Worm (Caenorhabditis elegans): Measurements from ENCODE around the gene sdz-33.
A peak's percentile ranks its signal among the peaks of the same experiment; 100 is the strongest.

Gene sdz-33

ce11 chrIII:11951111-11951510 lies 43.8 kb downstream of the sdz-33 start:
- TF ChIP-seq ceh-58 (GFP tag; IDR thresholded peaks at IDR 0.05) (no peak), F37B4.10 (GFP tag; IDR thresholded peaks at IDR 0.05) (0 out of 2 replicates have a peak, but pooled peaks have one; percentile 54), egrh-3 (GFP tag; IDR thresholded peaks at IDR 0.05) (peak; percentile 79; the same call in 1 of the 2 replicates), rcor-1 (GFP tag; IDR thresholded peaks at IDR 0.05) (no peak), F39B2.1 (GFP tag; IDR thresholded peaks at IDR 0.05) (no peak), cebp-1 (GFP tag; IDR thresholded peaks at IDR 0.05) (no peak), cebp-1 (tag; optimal IDR thresholded peaks at IDR 0.05) (no peak), sea-2 (GFP tag; IDR thresholded peaks at IDR 0.05) (no peak), zfh-2 (GFP tag; conservative IDR thresholded peaks at IDR 0.05) (peak; percentile 84), cebp-2 (GFP tag; IDR thresholded peaks at IDR 0.05) (0 out of 2 replicates have a peak, but pooled peaks have one; percentile 60), attf-6 (GFP tag; IDR thresholded peaks at IDR 0.05) (no peak), lin-35 (GFP tag; optimal IDR thresholded peaks at IDR 0.05) (no peak), madf-3 (GFP tag; IDR thresholded peaks at IDR 0.05) (no peak), Y95B8A.8 (GFP tag; IDR thresholded peaks at IDR 0.05) (no peak), mes-4 (tag; optimal IDR thresholded peaks at IDR 0.05) (no peak), nfyb-1 (GFP tag; IDR thresholded peaks at IDR 0.05) (0 out of 2 replicates have a peak, but pooled peaks have one; percentile 21), madf-6 (GFP tag; IDR thresholded peaks at IDR 0.05) (no peak), gei-17 (GFP tag; optimal IDR thresholded peaks at IDR 0.05) (no peak)

ce11 chrIII:11954150-11954549 lies 46.9 kb downstream of the sdz-33 start:
- no peak for TF ChIP-seq ceh-27 (GFP tag; optimal IDR thresholded peaks at IDR 0.05)
- no peak for TF ChIP-seq nfya-1 (tag; optimal IDR thresholded peaks at IDR 0.05; ENCODE audit: borderline replicate concordance, insufficient read depth)
- TF ChIP-seq lsy-27 (tag; optimal IDR thresholded peaks at IDR 0.05; ENCODE audit: borderline replicate concordance, insufficient read depth): no peak
- TF ChIP-seq Y53F4B.3 (GFP tag; IDR thresholded peaks at IDR 0.05): no peak
- no peak for TF ChIP-seq let-607 (tag; optimal IDR thresholded peaks at IDR 0.05)
- no peak for TF ChIP-seq K12H6.12 (tag; optimal IDR thresholded peaks at IDR 0.05)
- TF ChIP-seq B0019.2 (GFP tag; conservative IDR thresholded peaks at IDR 0.05): no peak
- TF ChIP-seq lsl-1 (GFP tag; optimal IDR thresholded peaks at IDR 0.05): no peak
- TF ChIP-seq athp-1 (tag; optimal IDR thresholded peaks at IDR 0.05): no peak
- TF ChIP-seq T26A5.8 (tag; optimal IDR thresholded peaks at IDR 0.05): no peak
- no peak for TF ChIP-seq B0336.3 (GFP tag; IDR thresholded peaks at IDR 0.05)
- no peak for TF ChIP-seq ztf-25 (GFP tag; IDR thresholded peaks at IDR 0.05)
- no peak for TF ChIP-seq ztf-22 (GFP tag; optimal IDR thresholded peaks at IDR 0.05)
- TF ChIP-seq C17E4.6 (GFP tag; IDR thresholded peaks at IDR 0.05): no peak
- no peak for TF ChIP-seq tbp1 (GFP tag; optimal IDR thresholded peaks at IDR 0.05)
- TF ChIP-seq mel-28 (tag; optimal IDR thresholded peaks at IDR 0.05; ENCODE audit: borderline replicate concordance): no peak
- TF ChIP-seq attf-6 (GFP tag; IDR thresholded peaks at IDR 0.05): no peak
- no peak for TF ChIP-seq ama-1 (optimal IDR thresholded peaks at IDR 0.05)
- no peak for TF ChIP-seq ama-1 (GFP tag; optimal IDR thresholded peaks at IDR 0.05)
- no peak for TF ChIP-seq F55B11.4 (tag; optimal IDR thresholded peaks at IDR 0.05; ENCODE audit: borderline replicate concordance, insufficient read depth)
- no peak for TF ChIP-seq xnd-1 (tag; optimal IDR thresholded peaks at IDR 0.05)

All from whole organism, young adult.